Worm (Caenorhabditis elegans) whole organism, midembryonic: ENCODE results near the gene sre-52.

ENCODE experiments used
- T22C8.4 ChIP-seq: fragments of 200-800 bp; sonication (Bioruptor generic); IDR thresholded peaks from 2 replicates; pipeline ENCODE4 v1.3.6; 2022; ENCODE audit warnings: missing genetic modification characterization, missing compliant biosample characterization
- cog-1 ChIP-seq: sonication (generic microtip); optimal IDR thresholded peaks from 2 replicates; lab custom pipeline; 2016; ENCODE audit warnings: missing genetic modification characterization, missing compliant biosample characterization
- flt-1 ChIP-seq: fragments of 200-800 bp; sonication (Bioruptor generic); IDR thresholded peaks from 2 replicates; pipeline ENCODE4 v1.3.6; 2022; ENCODE audit warnings: missing genetic modification characterization, missing compliant biosample characterization
- klf-2 ChIP-seq: fragments of 200-800 bp; sonication (Bioruptor generic); conservative IDR thresholded peaks from 2 replicates; pipeline ENCODE4 v1.3.6; 2022; ENCODE audit warnings: missing genetic modification reagents, missing genetic modification characterization, missing compliant biosample characterization
- med-1 ChIP-seq: sonication (generic microtip); optimal IDR thresholded peaks from 2 replicates; lab custom pipeline; 2017; ENCODE audit warnings: missing genetic modification characterization, mild to moderate bottlenecking, missing compliant biosample characterization, antibody characterized with exemption, missing genetic modification reagents; ENCODE audit not compliant: insufficient read depth
- ref-1 ChIP-seq: fragments of 200-800 bp; sonication (Bioruptor generic); conservative IDR thresholded peaks from 2 replicates; pipeline ENCODE4 v1.3.6; 2022; ENCODE audit warnings: missing genetic modification reagents, missing genetic modification characterization, missing compliant biosample characterization
- tab-1 ChIP-seq: fragments of 200-800 bp; sonication (Bioruptor generic); IDR thresholded peaks from 2 replicates; pipeline ENCODE4 v1.3.6; 2022; ENCODE audit warnings: missing genetic modification characterization, missing compliant biosample characterization
- ztf-23 ChIP-seq: fragments of 200-800 bp; sonication (Bioruptor generic); IDR thresholded peaks from 2 replicates; pipeline ENCODE4 v1.3.6; 2022; ENCODE audit warnings: missing genetic modification reagents, missing genetic modification characterization, missing compliant biosample characterization
- ztf-29 ChIP-seq: fragments of 200-800 bp; sonication (Bioruptor generic); IDR thresholded peaks from 2 replicates; pipeline ENCODE4 v1.3.6; 2022; ENCODE audit warnings: missing genetic modification reagents, missing genetic modification characterization, missing compliant biosample characterization

Gene sre-52

DNA sequence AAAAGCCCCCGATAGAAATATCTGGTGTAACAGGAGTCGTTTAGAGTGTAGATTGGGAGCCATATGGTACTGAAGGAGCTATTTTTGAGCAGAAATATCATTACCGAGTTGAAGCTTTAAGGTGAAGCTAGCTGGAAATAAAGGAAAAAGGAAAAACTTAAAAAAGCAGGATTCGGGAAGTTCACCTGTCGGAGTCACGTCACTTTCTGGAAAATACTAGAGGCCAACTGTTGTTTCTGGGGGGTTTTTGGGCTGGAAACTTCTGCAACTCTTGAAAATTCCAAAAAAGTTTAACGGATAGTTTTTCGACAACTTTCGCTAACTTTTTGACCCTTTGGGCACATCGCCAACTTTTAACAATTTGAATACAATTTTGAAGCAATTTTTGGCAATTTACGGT is 12.2 kb upstream of the sre-52 start, which contains the start of gene sre-53:
TSS of gene sre-53 (minus strand) at position 101 of the 400 bp plus-strand sequence.
- TF ChIP-seq med-1 (no peak), cog-1 (no peak)

DNA sequence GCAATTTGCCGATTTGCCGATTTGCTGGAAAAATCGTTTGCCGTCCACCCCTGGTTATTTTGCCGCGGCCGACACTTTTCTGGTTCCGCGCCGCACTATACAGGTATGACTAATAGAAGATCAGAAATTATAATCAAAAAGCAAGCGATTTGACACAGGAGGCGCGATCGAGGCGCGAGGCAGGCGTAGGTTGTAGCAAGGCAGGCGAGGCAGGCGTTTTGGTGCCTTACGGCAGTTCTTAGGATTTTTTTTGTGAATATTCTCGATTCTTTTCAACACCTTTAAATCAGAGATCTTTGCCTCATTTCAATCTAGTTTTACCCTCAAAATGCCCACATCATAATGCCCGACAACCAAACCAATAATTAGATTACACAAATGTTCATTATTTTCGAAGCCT is 11.4 kb upstream of the sre-52 start, which contains the start of gene sre-56:
TSS of gene sre-56 (plus strand) at position 301 of the 400 bp plus-strand sequence.
- TF ChIP-seq klf-2 (GFP tag; lab: Robert Waterston, UW), result no peak
- TF ChIP-seq ref-1 (GFP tag; lab: Robert Waterston, UW), result no peak
- no peak for TF ChIP-seq tab-1 (GFP tag; lab: Robert Waterston, UW)

DNA sequence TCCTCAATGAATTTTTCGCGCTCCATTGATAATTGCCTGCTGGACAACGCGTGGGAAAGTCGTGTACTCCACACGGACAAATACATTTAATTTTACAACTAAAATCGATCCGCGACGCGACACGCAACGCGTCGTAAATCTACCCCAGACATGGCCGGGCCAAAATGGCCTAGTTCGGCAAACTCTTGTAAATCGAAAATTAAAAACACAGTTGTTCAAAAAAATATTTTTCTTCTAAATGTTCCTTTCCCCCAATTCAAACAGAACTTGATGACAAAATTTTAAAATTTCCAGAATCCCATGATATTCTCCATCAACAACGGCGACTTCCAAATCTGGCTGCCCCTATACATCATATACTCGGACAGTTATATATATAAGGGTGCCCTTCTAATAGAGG is 6.5 kb upstream of the sre-52 start, which contains the start of gene sre-55:
TSS of gene sre-55 (plus strand) at position 301 of the 400 bp plus-strand sequence.
- no peak for TF ChIP-seq T22C8.4 (GFP tag; lab: Robert Waterston, UW)
- no peak for TF ChIP-seq ztf-23 (GFP tag; lab: Robert Waterston, UW)
- TF ChIP-seq ztf-29, result no peak
- TF ChIP-seq flt-1 (GFP tag; lab: Robert Waterston, UW), result no peak
- TF ChIP-seq ref-1 (GFP tag; lab: Robert Waterston, UW), result no peak
- no peak for TF ChIP-seq tab-1 (GFP tag; lab: Robert Waterston, UW)
- TF ChIP-seq cog-1, result no peak
- TF ChIP-seq med-1, result no peak
- TF ChIP-seq klf-2 (GFP tag; lab: Robert Waterston, UW), result no peak

DNA sequence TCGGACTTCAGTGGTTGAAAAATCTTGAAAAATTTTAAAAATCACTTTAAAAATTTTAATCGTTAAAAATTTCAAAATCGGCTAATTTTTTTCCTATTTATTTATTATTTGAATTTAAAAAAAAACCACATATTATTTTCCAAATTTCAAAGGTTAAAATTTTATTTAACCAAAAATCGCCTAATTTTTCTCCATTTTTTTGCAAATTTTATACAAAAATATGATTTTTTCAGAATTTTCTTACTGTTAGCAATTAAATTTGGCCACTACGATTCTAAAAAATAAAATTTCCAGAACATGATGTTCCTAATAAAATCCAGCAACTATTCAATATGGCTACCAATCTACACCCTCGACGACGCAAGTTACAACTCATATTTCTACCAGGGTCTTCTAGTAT is 2.9 kb upstream of the sre-52 start, which contains the start of gene sre-54:
TSS of gene sre-54 (plus strand) at position 301 of the 400 bp plus-strand sequence.
- TF ChIP-seq klf-2 (GFP tag; lab: Robert Waterston, UW) (no peak), ref-1 (GFP tag; lab: Robert Waterston, UW) (no peak), ztf-23 (GFP tag; lab: Robert Waterston, UW) (no peak), tab-1 (GFP tag; lab: Robert Waterston, UW) (no peak), med-1 (no peak), flt-1 (GFP tag; lab: Robert Waterston, UW) (no peak), cog-1 (no peak), ztf-29 (no peak), T22C8.4 (GFP tag; lab: Robert Waterston, UW) (no peak)

DNA sequence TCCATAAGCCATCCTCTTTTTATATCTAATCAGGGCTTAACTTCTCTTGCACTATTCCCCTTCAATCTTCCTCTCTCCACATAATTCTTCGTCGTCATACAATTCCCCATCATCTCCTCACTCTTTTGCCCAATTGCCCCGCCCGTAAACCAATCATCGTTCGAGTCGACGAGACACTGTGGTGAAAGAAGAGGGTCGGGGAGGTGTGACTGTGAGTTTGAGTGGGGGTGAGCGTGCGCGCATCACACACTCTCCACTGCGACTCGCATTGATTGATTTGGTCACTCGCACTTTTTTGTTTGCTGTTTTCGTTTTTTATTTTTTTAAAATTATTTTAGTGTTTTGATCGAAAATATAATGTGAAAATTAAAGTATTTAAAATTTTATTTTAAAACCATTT is 3.6 kb downstream of the sre-52 start:
- TF ChIP-seq med-1 (no peak), ztf-23 (GFP tag; lab: Robert Waterston, UW) (0 out of 2 replicates have a peak, but pooled peaks have one; percentile 22), klf-2 (GFP tag; lab: Robert Waterston, UW) (no peak), flt-1 (GFP tag; lab: Robert Waterston, UW) (peak; percentile 68; the same call in 1 of the 2 replicates), T22C8.4 (GFP tag; lab: Robert Waterston, UW) (peak; percentile 80), tab-1 (GFP tag; lab: Robert Waterston, UW) (no peak), ztf-29 (no peak), cog-1 (peak; percentile 59), ref-1 (GFP tag; lab: Robert Waterston, UW) (no peak; the same call in 1 of the 2 replicates)

DNA sequence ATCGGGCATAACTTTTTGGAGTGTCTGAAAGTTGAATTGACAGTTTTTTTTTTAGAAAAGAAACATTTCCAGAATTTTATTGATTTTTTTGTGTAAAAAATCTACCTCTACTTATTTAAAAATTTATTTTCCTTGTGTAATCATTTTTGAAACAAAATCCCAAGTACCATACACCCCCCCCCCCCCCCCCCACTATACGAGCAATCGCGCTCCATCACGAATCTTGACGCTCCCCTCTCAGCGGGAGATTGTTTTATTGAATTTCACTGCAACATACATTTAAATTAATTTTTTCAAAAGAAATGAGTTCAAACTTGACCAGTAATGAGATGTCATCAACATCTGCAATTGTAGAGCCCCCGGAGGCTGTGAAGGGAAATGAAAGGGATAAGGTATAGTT is 4.1 kb downstream of the sre-52 start, which contains the start of gene sop-2:
TSS of gene sop-2 (plus strand) at position 301 of the 400 bp plus-strand sequence.
- TF ChIP-seq med-1, result no peak

DNA sequence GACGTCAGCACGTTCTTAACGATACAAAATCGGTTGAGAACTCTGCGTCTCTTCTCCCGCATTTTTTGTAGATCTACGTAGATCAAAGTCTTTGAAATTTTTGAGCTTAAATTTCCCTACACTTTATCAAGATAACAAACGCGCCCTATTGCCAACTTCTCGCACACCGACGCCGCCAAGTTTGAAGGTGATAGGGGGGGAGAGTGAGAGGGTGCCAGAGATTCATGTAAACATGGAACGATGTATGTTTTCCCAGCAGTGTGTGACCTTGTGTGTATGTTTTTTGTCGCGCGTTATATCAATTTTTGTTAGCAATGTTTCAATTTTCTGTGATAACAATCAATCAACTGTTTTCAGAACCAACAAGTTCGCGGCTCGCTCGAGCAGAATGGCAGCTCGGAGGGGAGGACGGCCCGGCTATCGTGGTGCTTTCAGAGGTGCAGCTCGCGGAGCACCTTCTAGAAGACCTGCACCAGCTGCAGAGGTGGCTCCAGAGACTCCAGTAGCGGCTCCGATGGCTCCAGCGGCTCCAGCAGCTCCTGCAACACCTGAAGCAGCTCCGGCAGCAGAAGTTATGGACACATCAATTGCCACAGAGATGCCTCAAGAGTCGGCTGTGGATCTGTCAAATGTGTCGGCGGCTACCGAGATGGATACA is 6.2 kb downstream of the sre-52 start:
- TF ChIP-seq med-1 (no peak), klf-2 (GFP tag; lab: Robert Waterston, UW) (no peak), cog-1 (no peak), T22C8.4 (GFP tag; lab: Robert Waterston, UW) (no peak), tab-1 (GFP tag; lab: Robert Waterston, UW) (no peak), ztf-29 (no peak), flt-1 (GFP tag; lab: Robert Waterston, UW) (no peak)

DNA sequence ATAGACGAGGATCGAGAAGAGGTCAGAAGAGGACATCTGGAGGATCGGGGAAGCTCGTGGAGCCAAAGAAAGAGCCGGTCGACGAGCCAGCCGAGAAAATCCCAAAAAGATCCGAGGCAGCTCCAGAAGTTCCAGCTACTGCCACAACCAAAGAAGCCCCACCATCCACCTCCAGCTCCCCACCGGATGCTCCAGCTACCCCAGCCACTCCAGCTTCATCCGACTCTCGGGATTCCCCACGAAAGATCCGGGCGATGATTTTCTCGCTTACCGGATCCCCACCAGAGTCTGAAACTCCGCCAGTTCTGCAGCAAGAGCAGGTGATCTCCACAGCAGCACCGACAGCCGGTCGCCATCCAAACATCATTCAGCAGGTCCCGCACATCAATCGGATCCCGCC is 7.4 kb downstream of the sre-52 start:
- no peak for TF ChIP-seq ztf-29
- no peak for TF ChIP-seq ref-1 (GFP tag; lab: Robert Waterston, UW)
- no peak for TF ChIP-seq ztf-23 (GFP tag; lab: Robert Waterston, UW)
- no peak for TF ChIP-seq T22C8.4 (GFP tag; lab: Robert Waterston, UW)
- no peak for TF ChIP-seq flt-1 (GFP tag; lab: Robert Waterston, UW)
- TF ChIP-seq tab-1 (GFP tag; lab: Robert Waterston, UW), result no peak
- TF ChIP-seq klf-2 (GFP tag; lab: Robert Waterston, UW), result no peak
- no peak for TF ChIP-seq cog-1
- TF ChIP-seq med-1, result no peak

DNA sequence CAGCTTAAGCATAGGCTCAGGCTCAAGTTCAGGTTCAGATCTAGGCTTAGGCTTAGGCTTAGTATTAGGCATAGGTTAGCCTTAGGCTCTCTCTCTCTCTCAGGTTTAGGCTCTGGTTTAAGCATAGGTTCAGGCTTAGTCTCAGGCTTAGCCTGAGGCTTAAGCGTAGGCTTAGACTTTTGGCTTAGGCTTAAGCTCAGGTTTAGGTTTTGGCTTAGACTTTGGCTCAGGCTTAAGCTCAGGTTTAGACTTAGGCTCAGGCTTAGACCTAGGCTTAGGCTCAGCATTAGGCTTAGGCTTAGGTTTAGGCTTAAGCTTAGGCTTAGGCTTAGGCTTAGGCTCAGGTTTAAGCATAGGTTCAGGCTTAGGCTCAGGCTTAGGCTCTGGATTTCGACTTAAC is 8.2 kb downstream of the sre-52 start:
- TF ChIP-seq ztf-23 (GFP tag; lab: Robert Waterston, UW), result no peak
- TF ChIP-seq ref-1 (GFP tag; lab: Robert Waterston, UW), result no peak
- no peak for TF ChIP-seq flt-1 (GFP tag; lab: Robert Waterston, UW)
- no peak for TF ChIP-seq ztf-29
- TF ChIP-seq klf-2 (GFP tag; lab: Robert Waterston, UW), result no peak

DNA sequence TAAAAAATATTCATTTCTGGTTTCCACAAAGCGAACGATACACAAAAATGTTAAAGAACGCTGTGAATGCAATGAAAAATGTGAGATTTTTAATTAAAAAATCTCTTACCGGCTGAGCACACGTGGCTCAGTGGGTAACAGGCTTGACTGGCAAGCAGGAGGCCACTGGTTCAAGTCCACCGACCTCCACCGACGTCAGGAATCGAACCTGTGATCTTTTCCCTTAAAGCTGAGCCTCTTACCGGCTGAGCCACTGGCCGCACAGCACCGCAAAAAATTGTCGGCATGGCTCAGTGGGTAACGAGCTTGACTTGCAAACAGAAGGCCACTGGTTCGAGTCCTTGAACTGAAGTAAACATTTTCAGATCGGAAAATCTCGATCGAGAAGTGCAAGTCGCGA is 9.3 kb downstream of the sre-52 start, which contains the start of gene C44C11.6:
TSS of gene C44C11.6 (plus strand) at position 23 of the 400 bp plus-strand sequence.
- TF ChIP-seq klf-2 (GFP tag; lab: Robert Waterston, UW) (no peak), flt-1 (GFP tag; lab: Robert Waterston, UW) (no peak), cog-1 (no peak), med-1 (no peak), T22C8.4 (GFP tag; lab: Robert Waterston, UW) (no peak), ztf-23 (GFP tag; lab: Robert Waterston, UW) (0 out of 2 replicates have a peak, but pooled peaks have one; percentile 39), tab-1 (GFP tag; lab: Robert Waterston, UW) (peak; percentile 70), ref-1 (GFP tag; lab: Robert Waterston, UW) (no peak), ztf-29 (no peak)
